Worm (Caenorhabditis elegans): ENCODE results near the gene C28H8.7.

The C28H8.7 gene

ce11 chrIII:5917365-5917958 lies 30.7 kb upstream of the C28H8.7 start (continued):
- TF ChIP-seq dpl-1 (GFP tag; optimal IDR thresholded peaks at IDR 0.05) (no peak), ZK546.5 (tag; optimal IDR thresholded peaks at IDR 0.05) (no peak), F26F4.8 (GFP tag; conservative IDR thresholded peaks at IDR 0.05) (no peak), nhr-76 (tag; optimal IDR thresholded peaks at IDR 0.05) (no peak), php-3 (GFP tag; IDR thresholded peaks at IDR 0.05) (peak; percentile 78), Y105C5A.15 (GFP tag; IDR thresholded peaks at IDR 0.05) (no peak), F37D6.2 (tag; optimal IDR thresholded peaks at IDR 0.05) (no peak), skn-1 (tag; optimal IDR thresholded peaks at IDR 0.05) (no peak), spr-1 (tag; optimal IDR thresholded peaks at IDR 0.05) (no peak), ces-1 (GFP tag; optimal IDR thresholded peaks at IDR 0.05) (no peak), nhr-42 (GFP tag; IDR thresholded peaks at IDR 0.05) (0 out of 2 replicates have a peak, but pooled peaks have one; percentile 39), dmd-8 (GFP tag; IDR thresholded peaks at IDR 0.05) (no peak), mxl-2 (GFP tag; conservative IDR thresholded peaks at IDR 0.05) (no peak), mdl-1 (tag; optimal IDR thresholded peaks at IDR 0.05) (peak in 1 of 2 experiments; percentile 24), D1046.2 (GFP tag; IDR thresholded peaks at IDR 0.05) (no peak), duxl-1 (tag; optimal IDR thresholded peaks at IDR 0.05; ENCODE audit: poor library complexity) (peak; percentile 24), dve-1 (tag; optimal IDR thresholded peaks at IDR 0.05; ENCODE audit: insufficient read depth) (peak; percentile 97), rbr-2 (tag; optimal IDR thresholded peaks at IDR 0.05) (no peak), lin-39 (tag; optimal IDR thresholded peaks at IDR 0.05) (no peak), aha-1 (tag) (peak; percentile 90), lin-13 (GFP tag; optimal IDR thresholded peaks at IDR 0.05) (peak; percentile 58), ceh-32 (tag; optimal IDR thresholded peaks at IDR 0.05; ENCODE audit: poor library complexity) (no peak), nhr-11 (tag; optimal IDR thresholded peaks at IDR 0.05) (no peak), hmg-1.1 (GFP tag; IDR thresholded peaks at IDR 0.05) (no peak), zag-1 (tag; optimal IDR thresholded peaks at IDR 0.05) (no peak), T26A8.4 (GFP tag; IDR thresholded peaks at IDR 0.05) (no peak), lin-29 (GFP tag; IDR thresholded peaks at IDR 0.05) (no peak), Y48G9A.11 (GFP tag; IDR thresholded peaks at IDR 0.05) (no peak), unc-39 (tag; optimal IDR thresholded peaks at IDR 0.05) (no peak), ceh-28 (tag; optimal IDR thresholded peaks at IDR 0.05) (no peak), snpc-1.2 (GFP tag; IDR thresholded peaks at IDR 0.05) (no peak), pha-4 (GFP tag; IDR thresholded peaks at IDR 0.05) (no peak), pha-4 (tag; optimal IDR thresholded peaks at IDR 0.05) (no peak), jun-1 (tag; optimal IDR thresholded peaks at IDR 0.05) (no peak), mdt-29 (GFP tag; IDR thresholded peaks at IDR 0.05) (no peak), nhr-41 (GFP tag; IDR thresholded peaks at IDR 0.05) (no peak), daf-12 (tag; optimal IDR thresholded peaks at IDR 0.05) (no peak), set-16 (GFP tag; IDR thresholded peaks at IDR 0.05) (no peak), hif-1 (tag; optimal IDR thresholded peaks at IDR 0.05) (no peak), lim-7 (GFP tag; IDR thresholded peaks at IDR 0.05) (no peak), egl-43 (GFP tag; IDR thresholded peaks at IDR 0.05) (no peak), sdz-12 (GFP tag; optimal IDR thresholded peaks at IDR 0.05) (no peak), fos-1 (tag; optimal IDR thresholded peaks at IDR 0.05) (no peak), lin-1 (GFP tag; IDR thresholded peaks at IDR 0.05) (no peak), nhr-111 (GFP tag; optimal IDR thresholded peaks at IDR 0.05) (no peak), fkh-10 (GFP tag; optimal IDR thresholded peaks at IDR 0.05) (no peak), vab-7 (GFP tag; IDR thresholded peaks at IDR 0.05) (no peak), nhr-25 (tag; optimal IDR thresholded peaks at IDR 0.05; ENCODE audit: borderline replicate concordance, insufficient read depth) (no peak), tra-1 (GFP tag; IDR thresholded peaks at IDR 0.05) (no peak), zfp-3 (GFP tag; conservative IDR thresholded peaks at IDR 0.05) (no peak), unc-130 (GFP tag; optimal IDR thresholded peaks at IDR 0.05) (no peak), ztf-7 (tag; optimal IDR thresholded peaks at IDR 0.05) (no peak)

All from whole organism, L4 larva.